Worm (Caenorhabditis elegans) whole organism, L4 larva: ENCODE results near the gene Y39A1A.10.

ENCODE experiments used
- D1046.2 ChIP-seq: fragments of 200-800 bp; sonication (Bioruptor generic); IDR thresholded peaks from 2 replicates; pipeline ENCODE4 v1.3.6; 2022; ENCODE audit warnings: missing genetic modification characterization, missing compliant biosample characterization
- F26F4.8 ChIP-seq: fragments of 200-800 bp; sonication (Bioruptor generic); conservative IDR thresholded peaks from 2 replicates; pipeline ENCODE4 v1.3.6; 2022; ENCODE audit warnings: missing genetic modification characterization, missing compliant biosample characterization
- F44E2.7 ChIP-seq: fragments of 200-800 bp; sonication (Bioruptor generic); IDR thresholded peaks from 2 replicates; pipeline ENCODE4 v2.1.2; 2022; ENCODE audit warnings: missing genetic modification characterization, missing compliant biosample characterization
- T26A8.4 ChIP-seq: fragments of 200-800 bp; sonication (Bioruptor generic); IDR thresholded peaks from 2 replicates; pipeline ENCODE4 v1.3.6; 2022; ENCODE audit warnings: missing genetic modification characterization, missing compliant biosample characterization
- Y48G9A.11 ChIP-seq: fragments of 200-800 bp; sonication (Bioruptor generic); IDR thresholded peaks from 2 replicates; pipeline ENCODE4 v1.3.6; 2022; ENCODE audit warnings: missing genetic modification reagents, missing genetic modification characterization, missing compliant biosample characterization
- ZK546.5 ChIP-seq, 2 experiments: sonication (generic microtip); optimal IDR thresholded peaks; 2 replicates each; lab custom pipeline; 2017; ENCODE audit warnings: missing biosample characterization in 2 of 2, missing genetic modification characterization in 2 of 2
- ceh-20 ChIP-seq: fragments of 200-800 bp; sonication (Bioruptor generic); IDR thresholded peaks from 2 replicates; pipeline ENCODE4 v1.3.6; 2022; ENCODE audit warnings: missing genetic modification reagents, missing genetic modification characterization, missing compliant biosample characterization
- ctbp-1 ChIP-seq: fragments of 200-800 bp; sonication (Bioruptor generic); IDR thresholded peaks from 2 replicates; pipeline ENCODE4 v1.3.6; 2022; ENCODE audit warnings: missing genetic modification reagents, missing genetic modification characterization, missing compliant biosample characterization
- daf-16 ChIP-seq, 3 experiments: sonication (generic microtip); optimal IDR thresholded peaks; 2 replicates each; lab custom pipeline; 2016 to 2017; ENCODE audit warnings: missing genetic modification characterization in 3 of 3, missing genetic modification reagents in 3 of 3, mild to moderate bottlenecking in 2 of 3, missing compliant biosample characterization in 2 of 3, missing biosample characterization in 1 of 3, moderate library complexity in 1 of 3
- daf-19 ChIP-seq: fragments of 200-800 bp; sonication (Bioruptor generic); conservative IDR thresholded peaks from 2 replicates; pipeline ENCODE4 v1.3.6; 2022; ENCODE audit warnings: missing genetic modification characterization, missing compliant biosample characterization
- daf-8 ChIP-seq: fragments of 200-800 bp; sonication (Bioruptor generic); IDR thresholded peaks from 2 replicates; pipeline ENCODE4 v1.3.6; 2022; ENCODE audit warnings: missing genetic modification characterization, missing compliant biosample characterization
- dmd-6 ChIP-seq: fragments of 200-800 bp; sonication (Bioruptor generic); IDR thresholded peaks from 2 replicates; pipeline ENCODE4 v1.3.6; 2022; ENCODE audit warnings: missing genetic modification reagents, missing genetic modification characterization, missing compliant biosample characterization
- dmd-9 ChIP-seq: fragments of 200-800 bp; sonication (Bioruptor generic); IDR thresholded peaks from 2 replicates; pipeline ENCODE4 v1.3.6; 2022; ENCODE audit warnings: missing genetic modification reagents, missing genetic modification characterization, missing compliant biosample characterization
- dve-1 ChIP-seq: sonication (generic microtip); optimal IDR thresholded peaks from 2 replicates; lab custom pipeline; 2017; ENCODE audit warnings: antibody characterized with exemption, mild to moderate bottlenecking, missing genetic modification characterization, missing compliant biosample characterization; ENCODE audit not compliant: insufficient read depth
- egl-27 ChIP-seq: sonication (generic microtip); optimal IDR thresholded peaks from 3 replicates; lab custom pipeline; 2017; ENCODE audit warnings: missing biosample characterization, missing genetic modification reagents, missing genetic modification characterization
- hmg-1.1 ChIP-seq: fragments of 200-800 bp; sonication (Bioruptor generic); IDR thresholded peaks from 2 replicates; pipeline ENCODE4 v1.3.6; 2022; ENCODE audit warnings: missing genetic modification reagents, missing genetic modification characterization, missing compliant biosample characterization
- jun-1 ChIP-seq: fragments of 150-350 bp; optimal IDR thresholded peaks from 2 replicates; lab custom pipeline; 2014; ENCODE audit warnings: missing biosample characterization, missing genetic modification reagents, missing genetic modification characterization
- lim-7 ChIP-seq: fragments of 200-800 bp; sonication (Bioruptor generic); IDR thresholded peaks from 2 replicates; pipeline ENCODE4 v1.3.6; 2022; ENCODE audit warnings: missing genetic modification characterization, missing compliant biosample characterization
- lin-39 ChIP-seq: fragments of 150-350 bp; optimal IDR thresholded peaks from 2 replicates; lab custom pipeline; 2014; ENCODE audit warnings: missing biosample characterization, missing genetic modification reagents, missing genetic modification characterization
- lir-3 ChIP-seq: sonication (generic microtip); optimal IDR thresholded peaks from 2 replicates; lab custom pipeline; 2016; ENCODE audit warnings: mild to moderate bottlenecking, missing genetic modification characterization, missing compliant biosample characterization
- lsy-2 ChIP-seq, 2 experiments: fragments of 150-350 bp in 1 of 2; sonication (generic microtip) in 1 of 2; optimal IDR thresholded peaks; 2 replicates each; lab custom pipeline; 2014 to 2017; ENCODE audit warnings: missing biosample characterization in 2 of 2, missing genetic modification characterization in 2 of 2
- madf-5 ChIP-seq, 2 experiments: fragments of 200-800 bp; sonication (Bioruptor generic); IDR thresholded peaks; 2 replicates each; pipeline ENCODE4 v1.3.6; 2022; ENCODE audit warnings: missing compliant biosample characterization in 2 of 2, missing genetic modification characterization in 2 of 2
- madf-9 ChIP-seq: fragments of 200-800 bp; sonication (Bioruptor generic); conservative IDR thresholded peaks from 2 replicates; pipeline ENCODE4 v1.3.6; 2022; ENCODE audit warnings: missing genetic modification reagents, missing genetic modification characterization, missing compliant biosample characterization
- mdt-29 ChIP-seq: fragments of 200-800 bp; sonication (Bioruptor generic); IDR thresholded peaks from 2 replicates; pipeline ENCODE4 v1.3.6; 2022; ENCODE audit warnings: missing genetic modification reagents, missing genetic modification characterization, missing compliant biosample characterization
- mep-1 ChIP-seq: fragments of 150-350 bp; sonication (generic microtip); optimal IDR thresholded peaks from 3 replicates; lab custom pipeline; 2014; ENCODE audit warnings: missing biosample characterization, missing genetic modification characterization
- mxl-2 ChIP-seq: fragments of 200-800 bp; sonication (Bioruptor generic); conservative IDR thresholded peaks from 2 replicates; pipeline ENCODE4 v1.3.6; 2022; ENCODE audit warnings: missing genetic modification reagents, missing genetic modification characterization, missing compliant biosample characterization
- mxl-3 ChIP-seq: fragments of 200-800 bp; sonication (Bioruptor generic); optimal IDR thresholded peaks from 2 replicates; lab custom pipeline; 2018; ENCODE audit warnings: mild to moderate bottlenecking, missing genetic modification characterization, missing compliant biosample characterization
- nhr-10 ChIP-seq: fragments of 150-350 bp; optimal IDR thresholded peaks from 2 replicates; lab custom pipeline; 2014; ENCODE audit warnings: missing biosample characterization, missing genetic modification characterization
- nhr-102 ChIP-seq: sonication (generic microtip); optimal IDR thresholded peaks from 2 replicates; lab custom pipeline; 2016; ENCODE audit warnings: mild to moderate bottlenecking, missing genetic modification characterization, moderate library complexity, missing compliant biosample characterization
- nhr-11 ChIP-seq: fragments of 150-350 bp; optimal IDR thresholded peaks from 2 replicates; lab custom pipeline; 2014; ENCODE audit warnings: missing biosample characterization, missing genetic modification characterization
- nhr-111 ChIP-seq: fragments of 200-800 bp; sonication (Bioruptor generic); optimal IDR thresholded peaks from 2 replicates; lab custom pipeline; 2018; ENCODE audit warnings: mild to moderate bottlenecking, missing genetic modification characterization, missing compliant biosample characterization
- nhr-237 ChIP-seq: sonication (generic microtip); optimal IDR thresholded peaks from 2 replicates; lab custom pipeline; 2017; ENCODE audit warnings: missing biosample characterization, missing genetic modification characterization
- nhr-28 ChIP-seq: fragments of 150-350 bp; optimal IDR thresholded peaks from 2 replicates; lab custom pipeline; 2014; ENCODE audit warnings: missing biosample characterization, missing genetic modification characterization
- nhr-41 ChIP-seq: fragments of 200-800 bp; sonication (Bioruptor generic); IDR thresholded peaks from 2 replicates; pipeline ENCODE4 v1.3.6; 2022; ENCODE audit warnings: missing genetic modification reagents, missing genetic modification characterization, missing compliant biosample characterization
- nhr-42 ChIP-seq: fragments of 200-800 bp; sonication (Bioruptor generic); IDR thresholded peaks from 2 replicates; pipeline ENCODE4 v1.3.6; 2022; ENCODE audit warnings: missing genetic modification characterization, missing compliant biosample characterization
- nhr-48 ChIP-seq: sonication (generic microtip); optimal IDR thresholded peaks from 2 replicates; lab custom pipeline; 2016; ENCODE audit warnings: mild to moderate bottlenecking, missing genetic modification characterization, missing compliant biosample characterization
- nhr-76 ChIP-seq: fragments of 150-350 bp; optimal IDR thresholded peaks from 2 replicates; lab custom pipeline; 2014; ENCODE audit warnings: missing biosample characterization, missing genetic modification characterization
- nhr-77 ChIP-seq: fragments of 150-350 bp; optimal IDR thresholded peaks from 2 replicates; lab custom pipeline; 2014; ENCODE audit warnings: missing biosample characterization, missing genetic modification characterization
- rbr-2 ChIP-seq: sonication (generic microtip); optimal IDR thresholded peaks from 2 replicates; lab custom pipeline; 2016; ENCODE audit warnings: missing genotype, missing genetic modification characterization, missing compliant biosample characterization
- saeg-2 ChIP-seq: fragments of 200-800 bp; sonication (Bioruptor generic); IDR thresholded peaks from 2 replicates; pipeline ENCODE4 v1.3.6; 2022; ENCODE audit warnings: missing genetic modification reagents, missing genetic modification characterization, missing compliant biosample characterization
- skn-1 ChIP-seq: fragments of 150-350 bp; optimal IDR thresholded peaks from 2 replicates; lab custom pipeline; 2014; ENCODE audit warnings: missing biosample characterization, missing genetic modification characterization
- spr-1 ChIP-seq: sonication (generic microtip); optimal IDR thresholded peaks from 2 replicates; lab custom pipeline; 2016; ENCODE audit warnings: mild to moderate bottlenecking, missing genetic modification characterization, missing compliant biosample characterization
- spr-3 ChIP-seq: fragments of 200-800 bp; sonication (Bioruptor generic); optimal IDR thresholded peaks from 2 replicates; lab custom pipeline; 2018; ENCODE audit warnings: mild to moderate bottlenecking, missing genetic modification characterization, missing compliant biosample characterization
- tag-97 ChIP-seq: fragments of 200-800 bp; sonication (Bioruptor generic); IDR thresholded peaks from 2 replicates; pipeline ENCODE4 v1.3.6; 2022; ENCODE audit warnings: missing genetic modification characterization, missing compliant biosample characterization
- tra-1 ChIP-seq: fragments of 200-800 bp; sonication (Bioruptor generic); IDR thresholded peaks from 2 replicates; pipeline ENCODE4 v1.3.6; 2022; ENCODE audit warnings: missing genetic modification reagents, missing genetic modification characterization, missing compliant biosample characterization
- unc-62 ChIP-seq, 3 experiments: fragments of 150-350 bp in 1 of 3; sonication (generic microtip); optimal IDR thresholded peaks in 2 of 3; peaks in 1 of 3; 1 replicate in 1 of 3; 2 replicates in 2 of 3; lab custom pipeline; 2014 to 2017; ENCODE audit warnings: missing biosample characterization in 3 of 3, missing genetic modification characterization in 3 of 3, missing genetic modification reagents in 3 of 3, missing genotype in 1 of 3
- zag-1 ChIP-seq: fragments of 150-350 bp; optimal IDR thresholded peaks from 2 replicates; lab custom pipeline; 2014; ENCODE audit warnings: missing biosample characterization, missing genetic modification characterization
- zfp-3 ChIP-seq: fragments of 200-800 bp; sonication (Bioruptor generic); conservative IDR thresholded peaks from 2 replicates; pipeline ENCODE4 v1.3.6; 2022; ENCODE audit warnings: missing genetic modification reagents, missing genetic modification characterization, missing compliant biosample characterization
- zip-11 ChIP-seq: fragments of 200-800 bp; sonication (Bioruptor generic); IDR thresholded peaks from 2 replicates; pipeline ENCODE4 v1.3.6; 2022; ENCODE audit warnings: missing genetic modification characterization, missing compliant biosample characterization
- zip-2 ChIP-seq: fragments of 150-350 bp; optimal IDR thresholded peaks from 2 replicates; lab custom pipeline; 2014; ENCODE audit warnings: missing biosample characterization, missing genetic modification characterization
- ztf-11 ChIP-seq: fragments of 150-350 bp; optimal IDR thresholded peaks from 2 replicates; lab custom pipeline; 2014; ENCODE audit warnings: missing biosample characterization, missing genetic modification characterization

The Y39A1A.10 gene

ce11 chrIII:10621208-10621607 lies 11.3 kb upstream of the Y39A1A.10 start, which contains the start of the genes lron-10 and hpr-9 (continued):
- TF ChIP-seq lir-3 (tag; lab: Kevin White, UChicago) (no peak), rbr-2 (tag; lab: Kevin White, UChicago) (peak; percentile 61), unc-62 (GFP tag; optimal IDR thresholded peaks at IDR 0.05 in 1 of 2; lab: Kevin White, UChicago) (peak in 1 of 2 experiments; percentile 97), unc-62 (tag; optimal IDR thresholded peaks at IDR 0.05; lab: Kevin White, UChicago) (peak; percentile 26), zip-11 (no peak), D1046.2 (GFP tag; lab: Robert Waterston, UW) (peak; percentile 19; the same call in 1 of the 2 replicates), daf-8 (GFP tag; lab: Robert Waterston, UW) (no peak), skn-1 (tag; lab: Kevin White, UChicago) (no peak), daf-19 (GFP tag; lab: Robert Waterston, UW) (no peak), nhr-11 (tag; lab: Kevin White, UChicago) (no peak), mxl-3 (GFP tag; lab: Kevin White, UChicago) (peak; percentile 62), daf-16 (GFP tag; optimal IDR thresholded peaks at IDR 0.05; lab: Kevin White, UChicago) (no peak), daf-16 (tag; optimal IDR thresholded peaks at IDR 0.05; lab: Kevin White, UChicago) (peak; percentile 61), zfp-3 (GFP tag; lab: Robert Waterston, UW) (0 out of 2 replicates have a peak, but pooled peaks have one; percentile 43), lsy-2 (tag; optimal IDR thresholded peaks at IDR 0.05; lab: Kevin White, UChicago) (peak in 1 of 2 experiments; percentile 90), madf-9 (peak; percentile 83; the same call in 1 of the 2 replicates), madf-5 (GFP tag; IDR thresholded peaks at IDR 0.05; lab: Robert Waterston, UW) (0 out of 4 replicates have a peak, but pooled peaks of 1 of the 2 experiments have one; percentile 17), ZK546.5 (tag; optimal IDR thresholded peaks at IDR 0.05; lab: Kevin White, UChicago) (no peak), nhr-41 (no peak), tag-97 (GFP tag; lab: Robert Waterston, UW) (no peak), lin-39 (tag; lab: Kevin White, UChicago) (no peak), ctbp-1 (GFP tag; lab: Robert Waterston, UW) (no peak), saeg-2 (GFP tag; lab: Robert Waterston, UW) (no peak), nhr-237 (tag; lab: Kevin White, UChicago) (no peak), jun-1 (tag; lab: Kevin White, UChicago) (no peak), nhr-111 (GFP tag; lab: Kevin White, UChicago) (peak; percentile 2), hmg-1.1 (peak; percentile 40), ceh-20 (GFP tag; lab: Robert Waterston, UW) (peak; percentile 74), nhr-42 (GFP tag; lab: Robert Waterston, UW) (no peak), ztf-11 (no peak), nhr-102 (tag; lab: Kevin White, UChicago) (peak; percentile 83), dmd-9 (GFP tag; lab: Robert Waterston, UW) (peak; percentile 91), lim-7 (no peak), tra-1 (GFP tag; lab: Robert Waterston, UW) (peak; percentile 68; the same call in 1 of the 2 replicates), mep-1 (tag; lab: Kevin White, UChicago) (peak; percentile 75), dmd-6 (GFP tag; lab: Robert Waterston, UW) (peak; percentile 80), nhr-48 (peak; percentile 58), mxl-2 (GFP tag; lab: Robert Waterston, UW) (no peak), F44E2.7 (GFP tag; lab: Robert Waterston, UW) (no peak), zag-1 (tag; lab: Kevin White, UChicago) (no peak), spr-1 (tag; lab: Kevin White, UChicago) (peak; percentile 52), Y48G9A.11 (GFP tag; lab: Robert Waterston, UW) (no peak), zip-2 (tag; lab: Kevin White, UChicago) (peak; percentile 32), dve-1 (tag; lab: Kevin White, UChicago) (peak; percentile 78), spr-3 (GFP tag; lab: Kevin White, UChicago) (no peak), nhr-10 (tag; lab: Kevin White, UChicago) (no peak), nhr-76 (tag; lab: Kevin White, UChicago) (no peak), nhr-28 (tag; lab: Kevin White, UChicago) (peak; percentile 68), T26A8.4 (GFP tag; lab: Robert Waterston, UW) (peak; percentile 71), egl-27 (tag; lab: Kevin White, UChicago) (no peak), nhr-77 (tag; lab: Kevin White, UChicago) (peak; percentile 23), mdt-29 (GFP tag; lab: Robert Waterston, UW) (peak; percentile 64; the same call in 1 of the 2 replicates), F26F4.8 (GFP tag; lab: Robert Waterston, UW) (no peak)
